Worm (Caenorhabditis elegans) whole organism, late embryonic: ENCODE measurements around the gene rpl-43.

ENCODE experiments used
- Y22D7AL.16 ChIP-seq: sonication (generic microtip); optimal IDR thresholded peaks from 2 replicates; lab custom pipeline; 2016; ENCODE audit warnings: missing genetic modification characterization, missing compliant biosample characterization
- ama-1 ChIP-seq: fragments of 150-350 bp; optimal IDR thresholded peaks from 2 replicates; lab custom pipeline; 2014
- dmd-4 ChIP-seq: sonication (generic microtip); optimal IDR thresholded peaks from 2 replicates; lab custom pipeline; 2016; ENCODE audit warnings: borderline replicate concordance, missing genetic modification characterization, missing compliant biosample characterization
- fax-1 ChIP-seq: sonication (generic microtip); optimal IDR thresholded peaks from 2 replicates; lab custom pipeline; 2016; ENCODE audit warnings: missing genotype, missing genetic modification characterization, missing compliant biosample characterization
- mec-3 ChIP-seq: sonication (generic microtip); optimal IDR thresholded peaks from 2 replicates; lab custom pipeline; 2016; ENCODE audit warnings: borderline replicate concordance, missing genetic modification characterization, missing compliant biosample characterization

DNA sequence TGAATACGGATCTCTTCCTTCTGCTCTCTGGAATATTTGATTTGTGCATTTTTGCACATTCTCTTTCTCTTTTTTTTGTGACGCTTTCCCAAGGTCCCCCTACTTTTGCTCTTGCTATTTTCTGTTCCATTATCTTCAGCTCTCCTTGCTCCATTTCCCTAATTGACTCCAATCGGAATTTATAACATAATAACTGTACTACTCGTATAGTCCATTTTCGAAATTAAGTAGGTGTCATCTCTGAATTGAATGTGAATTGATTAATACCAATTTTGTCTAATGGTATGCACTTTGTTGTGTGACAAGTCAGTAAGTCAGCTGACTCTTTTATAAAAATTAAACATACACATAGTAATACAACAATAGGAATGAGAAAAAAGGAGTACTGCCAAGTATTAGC, 40.8 kb downstream of the rpl-43 start:
- TF ChIP-seq dmd-4 (tag; lab: Kevin White, UChicago) (no peak), Y22D7AL.16 (no peak), ama-1 (lab: Kevin White, UChicago) (no peak), fax-1 (tag; lab: Kevin White, UChicago) (no peak), mec-3 (tag; lab: Kevin White, UChicago) (no peak)
